Fruit fly (Drosophila melanogaster): Measurements from ENCODE around the gene Cby.

DNA sequence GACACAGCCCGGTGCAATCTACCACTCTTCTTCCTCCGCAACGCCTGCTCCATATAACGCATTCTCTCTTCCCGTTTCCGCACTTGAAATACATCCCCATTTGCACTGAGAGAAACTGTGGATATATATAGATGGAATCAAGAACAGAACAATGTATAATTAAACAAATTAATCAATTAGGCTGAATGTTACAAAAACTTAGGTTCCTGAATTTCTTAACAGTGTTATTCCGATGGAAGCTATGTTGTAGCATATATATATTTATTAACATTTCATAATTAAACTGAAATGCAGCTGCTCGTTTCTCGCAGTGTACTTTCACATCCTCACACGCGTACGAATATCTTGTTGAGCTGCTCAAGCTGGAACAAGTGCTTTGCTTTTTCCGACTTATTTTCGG lies 8.3 kb upstream of the Cby start:
- TF ChIP-seq Crg-1 (GFP tag; optimal IDR thresholded peaks at IDR 0.05) = no peak
- no peak for TF ChIP-seq tj (GFP tag; optimal IDR thresholded peaks at IDR 0.05)

Data from whole organism, adult.